Fruit fly (Drosophila melanogaster) whole organism: Measurements from ENCODE around the gene CG14323.

Source experiments
- Dll ChIP-seq: fragments of >200 bp; optimal IDR thresholded peaks from 2 replicates; lab custom pipeline; 2017
- EcR ChIP-seq, 2 experiments: fragments of >200 bp; optimal IDR thresholded peaks; 2 replicates each; lab custom pipeline; 2017; ENCODE audit warnings: missing biosample characterization in 2 of 2, missing genetic modification characterization in 2 of 2, missing genetic modification reagents in 2 of 2
- pan ChIP-seq: fragments of >200 bp; optimal IDR thresholded peaks from 2 replicates; lab custom pipeline; 2017
- psq ChIP-seq: fragments of >200 bp; optimal IDR thresholded peaks from 2 replicates; lab custom pipeline; 2017
- usp ChIP-seq: fragments of >200 bp; optimal IDR thresholded peaks from 2 replicates; lab custom pipeline; 2017; ENCODE audit warnings: missing biosample characterization, missing genetic modification characterization, mixed read lengths

DNA sequence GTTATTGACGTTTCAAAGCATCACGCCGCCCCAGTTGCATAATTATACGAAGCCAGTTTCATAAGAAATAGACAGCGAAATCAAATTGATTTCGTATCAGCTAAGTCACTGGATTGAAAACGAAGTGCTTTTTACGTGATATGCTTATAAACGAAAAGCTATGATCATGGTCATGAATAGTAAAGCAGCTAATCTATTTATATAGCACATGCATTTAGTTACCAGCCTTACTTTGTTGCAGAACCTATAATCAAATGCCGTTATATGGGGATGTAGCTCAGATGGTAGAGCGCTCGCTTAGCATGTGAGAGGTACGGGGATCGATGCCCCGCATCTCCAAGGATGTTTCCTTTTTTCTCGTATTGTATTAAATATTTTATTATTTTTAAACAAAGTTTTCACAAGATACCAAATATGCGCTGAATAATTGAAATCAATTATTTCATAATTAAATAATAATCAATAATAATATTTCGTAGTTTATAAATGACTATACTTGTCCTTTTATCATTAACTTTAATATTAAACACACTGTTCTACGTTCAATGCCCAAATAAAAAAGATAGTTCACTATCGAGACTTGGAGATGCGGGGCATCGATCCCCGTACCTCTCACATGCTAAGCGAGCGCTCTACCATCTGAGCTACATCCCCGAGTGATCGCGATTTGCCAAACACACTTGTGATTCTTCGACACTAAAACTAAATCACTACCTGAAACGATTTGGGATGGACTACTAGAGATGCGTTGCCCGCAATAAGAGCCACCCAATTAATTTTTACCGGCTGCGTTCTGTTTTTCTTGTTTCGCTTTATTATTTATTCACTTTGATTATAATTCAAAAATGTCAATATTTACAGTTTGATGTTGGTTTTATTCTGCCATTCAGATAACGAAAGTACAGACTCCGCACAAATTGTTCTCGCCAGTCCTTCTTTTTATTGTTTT lies 24.5 kb upstream of the CG14323 start:
- TF ChIP-seq usp (GFP tag; lab: Kevin White, UChicago) = no peak
- TF ChIP-seq pan (lab: Kevin White, UChicago) = no peak
- no peak for TF ChIP-seq EcR (GFP tag; optimal IDR thresholded peaks at IDR 0.05; lab: Kevin White, UChicago)
- no peak for TF ChIP-seq psq (lab: Kevin White, UChicago)
- no peak for TF ChIP-seq Dll
